Fruit fly (Drosophila melanogaster) ovary, adult (tissue): Measurements from ENCODE around the gene Paip2.

Source experiments
- CG17801 ChIP-seq: fragments of 200-800 bp; optimal IDR thresholded peaks from 2 replicates; lab custom pipeline; 2019; ENCODE audit warnings: missing biosample characterization, mild to moderate bottlenecking, missing genetic modification characterization, moderate library complexity; ENCODE audit not compliant: partially characterized antibody

The Paip2 gene

dm6 chr3R:13015402-13015801 lies 34.8 kb downstream of the Paip2 start:
- TF ChIP-seq CG17801 (GFP tag; lab: Kevin White, UChicago): no peak

dm6 chr3R:13015811-13016766 lies 35.5 kb downstream of the Paip2 start:
- TF ChIP-seq CG17801 (GFP tag; lab: Kevin White, UChicago): no peak

dm6 chr3R:13017623-13018036 lies 37.0 kb downstream of the Paip2 start:
- no peak for TF ChIP-seq CG17801 (GFP tag; lab: Kevin White, UChicago)

DNA sequence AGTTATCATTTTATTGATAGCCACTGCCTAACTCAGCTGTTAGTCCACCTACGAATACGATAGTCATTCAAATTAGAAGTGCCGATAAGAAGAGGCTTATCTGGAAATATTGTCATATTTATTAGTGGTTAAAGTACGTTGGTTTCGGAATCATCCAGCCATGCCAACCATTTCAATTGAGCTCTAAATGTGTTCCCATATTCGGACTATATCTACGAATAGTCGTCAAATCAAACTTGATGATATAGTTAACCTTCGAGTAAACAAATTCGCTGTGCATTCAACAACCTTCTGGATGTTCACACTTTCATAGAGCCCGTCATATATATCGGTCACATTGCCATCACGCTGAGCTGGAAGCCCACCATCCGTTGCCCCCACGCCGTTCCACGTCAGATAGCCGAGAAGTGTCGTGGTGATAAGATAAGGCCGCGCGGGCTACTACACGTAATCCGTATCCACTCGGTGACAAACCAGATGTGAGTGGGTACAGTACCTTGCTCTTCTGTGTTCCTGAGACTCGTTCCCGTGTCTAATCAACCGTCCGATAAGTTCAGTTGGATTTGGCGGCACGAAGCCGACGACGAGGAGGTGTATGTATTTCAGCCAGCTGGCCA lies 37.8 kb downstream of the Paip2 start:
- TF ChIP-seq CG17801 (GFP tag; lab: Kevin White, UChicago): no peak

dm6 chr3R:13018995-13019394 lies 38.4 kb downstream of the Paip2 start:
- TF ChIP-seq CG17801 (GFP tag; lab: Kevin White, UChicago): peak; percentile 18

DNA sequence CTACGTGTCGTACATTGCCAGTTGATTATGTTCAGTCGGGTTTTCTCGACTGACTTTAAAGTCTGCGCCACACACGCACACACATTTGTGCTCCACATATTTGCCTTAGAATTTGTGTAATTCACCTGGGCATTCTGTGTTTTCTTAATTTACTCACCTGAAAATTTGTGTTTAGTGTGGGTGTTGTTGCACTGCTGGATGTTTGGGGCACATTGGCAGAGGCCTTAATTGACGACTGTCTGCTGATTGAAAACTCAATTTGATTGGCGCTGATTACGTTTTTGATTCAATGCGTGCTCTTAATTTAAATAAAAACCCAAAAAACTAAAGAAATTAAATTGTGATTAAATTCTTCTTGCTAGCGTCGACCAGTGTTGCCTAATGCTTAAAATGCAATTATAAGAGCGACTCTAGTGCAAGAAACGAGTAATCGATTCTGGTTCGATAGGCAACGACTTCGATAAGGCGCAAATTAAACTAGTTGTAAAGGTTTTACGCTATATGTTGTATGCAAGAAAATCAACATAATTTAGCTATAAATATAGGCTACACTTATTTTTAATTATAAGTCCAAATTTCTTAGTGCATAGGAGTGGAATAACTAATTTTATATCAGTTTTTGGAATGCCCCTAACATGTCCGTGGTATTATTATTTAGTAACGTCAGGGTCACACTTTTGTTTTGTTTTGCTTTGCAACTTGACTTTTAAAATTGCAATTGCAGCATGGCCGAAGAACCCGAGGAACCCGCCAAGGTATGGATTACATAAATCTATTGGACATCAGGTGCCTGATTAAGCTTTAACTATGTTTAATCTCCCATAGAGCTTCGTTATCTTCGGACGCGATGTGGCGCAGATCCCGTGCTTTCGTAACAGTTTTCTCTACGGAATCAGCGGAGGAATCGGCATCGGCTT lies 49.9 kb downstream of the Paip2 start, which contains the start of the genes CG46281 and CG46280:
Gene CG46281, minus strand, starts transcription at position 51 of the 917 bp plus-strand sequence.
Gene CG46280, minus strand, starts transcription at position 403 of the 917 bp plus-strand sequence.
- peak; percentile 49 for TF ChIP-seq CG17801 (GFP tag; lab: Kevin White, UChicago)

dm6 chr3R:13032323-13032722 lies 51.7 kb downstream of the Paip2 start, which contains the start of gene ry:
TSS of gene ry (plus strand) at chr3R:13032528.
- no peak for TF ChIP-seq CG17801 (GFP tag; lab: Kevin White, UChicago)

DNA sequence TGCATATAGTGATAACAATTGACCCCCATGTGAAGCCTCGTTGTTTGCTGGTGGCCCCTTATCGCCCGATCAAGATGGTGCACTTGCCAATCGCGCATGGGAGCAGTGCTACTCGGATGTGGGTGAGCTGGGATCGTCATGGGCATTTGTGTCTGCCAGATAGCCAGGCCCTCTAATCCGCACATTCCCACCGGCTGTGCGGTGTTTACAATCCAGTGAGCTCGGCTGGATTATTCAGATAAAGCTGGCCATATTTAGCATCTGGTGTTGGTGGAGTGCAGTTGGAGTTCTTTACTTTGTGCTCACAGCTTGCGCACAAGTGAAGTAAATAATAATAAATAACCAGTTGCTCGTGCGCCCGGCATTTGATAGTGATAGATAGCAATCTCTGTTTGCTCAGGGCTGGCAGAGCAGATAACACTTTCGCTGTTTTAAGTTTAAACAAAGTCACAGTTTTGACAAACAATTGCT lies 52.4 kb downstream of the Paip2 start:
- peak; percentile 34 for TF ChIP-seq CG17801 (GFP tag; lab: Kevin White, UChicago)

DNA sequence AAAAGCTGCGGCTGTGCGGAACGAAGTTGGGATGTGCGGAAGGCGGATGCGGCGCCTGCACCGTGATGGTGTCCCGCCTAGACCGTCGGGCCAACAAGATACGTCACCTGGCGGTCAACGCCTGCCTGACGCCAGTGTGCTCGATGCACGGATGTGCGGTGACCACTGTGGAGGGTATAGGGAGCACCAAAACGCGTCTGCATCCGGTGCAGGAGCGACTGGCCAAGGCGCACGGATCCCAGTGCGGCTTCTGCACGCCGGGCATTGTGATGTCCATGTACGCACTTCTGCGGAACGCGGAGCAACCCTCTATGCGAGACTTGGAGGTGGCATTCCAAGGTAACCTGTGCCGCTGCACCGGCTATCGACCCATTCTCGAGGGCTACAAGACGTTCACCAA lies 53.1 kb downstream of the Paip2 start:
- TF ChIP-seq CG17801 (GFP tag; lab: Kevin White, UChicago): no peak
